Fruit fly (Drosophila melanogaster): ENCODE data around the gene CG44227.

CG44227 gene

DNA sequence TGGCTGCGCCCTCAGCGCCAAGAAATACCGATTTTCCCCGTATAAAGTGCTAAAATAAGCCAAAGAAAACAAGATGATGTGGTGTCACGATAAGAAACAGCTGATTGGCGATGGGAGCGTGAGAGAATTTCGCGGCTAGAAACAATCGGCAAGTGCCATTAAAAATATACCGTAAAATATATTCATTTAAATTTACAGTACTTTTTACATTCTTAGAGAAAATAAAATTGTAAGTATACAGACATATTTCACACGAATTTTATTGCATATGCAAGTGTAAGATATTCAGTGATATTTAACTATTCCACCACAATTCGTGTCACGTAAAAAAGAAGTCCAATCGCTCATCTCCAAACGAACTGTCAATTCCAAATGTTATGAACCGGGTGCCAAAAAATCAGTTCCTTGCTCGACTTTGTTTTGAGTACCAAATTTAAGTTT is 8.4 kb downstream of the CG44227 start, which contains the start of the genes Unc50, CG11755 and CG8043 (continued):
- TF ChIP-seq CG3995 (GFP tag; optimal IDR thresholded peaks at IDR 0.05) = peak; percentile 56
- peak; percentile 78 for TF ChIP-seq GATAe (GFP tag; conservative IDR thresholded peaks at IDR 0.05)
- TF ChIP-seq CG6791 (GFP tag; IDR thresholded peaks at IDR 0.05; ENCODE audit: partially characterized antibody) = peak; percentile 92
- TF ChIP-seq CG15479 (GFP tag; optimal IDR thresholded peaks at IDR 0.05) = no peak
- no peak for TF ChIP-seq Nf-YA (GFP tag; IDR thresholded peaks at IDR 0.05)
- TF ChIP-seq CG12391 (tag; optimal IDR thresholded peaks at IDR 0.05) = peak; percentile 87
- peak; percentile 75 for TF ChIP-seq CG10979 (tag; optimal IDR thresholded peaks at IDR 0.05)
- TF ChIP-seq dpn (GFP tag; optimal IDR thresholded peaks at IDR 0.05) = peak; percentile 78 to 84
- peak; percentile 64 for TF ChIP-seq CG8290 (GFP tag; optimal IDR thresholded peaks at IDR 0.05)
- TF ChIP-seq CG8290 (tag; optimal IDR thresholded peaks at IDR 0.05) = peak in 1 of 2 experiments; percentile 44
- peak; percentile 57 for TF ChIP-seq CG4820 (GFP tag; optimal IDR thresholded peaks at IDR 0.05)
- TF ChIP-seq lmd (GFP tag; IDR thresholded peaks at IDR 0.05) = peak; percentile 82
- peak; percentile 83 for TF ChIP-seq zen (tag; optimal IDR thresholded peaks at IDR 0.05)
- TF ChIP-seq CG12659 (GFP tag; optimal IDR thresholded peaks at IDR 0.05) = peak; percentile 86
- TF ChIP-seq Sox102F (GFP tag; optimal IDR thresholded peaks at IDR 0.05) = peak; percentile 67
- peak; percentile 31 for TF ChIP-seq CG17568 (GFP tag; optimal IDR thresholded peaks at IDR 0.05)
- peak; percentile 84 for TF ChIP-seq Hmr (GFP tag; optimal IDR thresholded peaks at IDR 0.05)
- peak; percentile 71 for TF ChIP-seq CG13624 (GFP tag; optimal IDR thresholded peaks at IDR 0.05)
- peak; percentile 87 for TF ChIP-seq Rfx (GFP tag; IDR thresholded peaks at IDR 0.05)
- peak; percentile 95 for TF ChIP-seq CG9932 (GFP tag; IDR thresholded peaks at IDR 0.05)
- peak; percentile 66 for TF ChIP-seq Hmx (GFP tag; optimal IDR thresholded peaks at IDR 0.05)
- TF ChIP-seq ind (GFP tag; optimal IDR thresholded peaks at IDR 0.05) = peak; percentile 83
- TF ChIP-seq CG12219 (GFP tag; optimal IDR thresholded peaks at IDR 0.05) = peak; percentile 35
- TF ChIP-seq CG11456 (GFP tag; IDR thresholded peaks at IDR 0.05) = peak; percentile 81
- TF ChIP-seq NC2α (GFP tag; optimal IDR thresholded peaks at IDR 0.05) = no peak
- TF ChIP-seq Sox100B (GFP tag; optimal IDR thresholded peaks at IDR 0.05) = peak; percentile 73
- TF ChIP-seq yki (optimal IDR thresholded peaks at IDR 0.05) = no peak
- peak; percentile 79 for TF ChIP-seq az2 (GFP tag; optimal IDR thresholded peaks at IDR 0.05)
- TF ChIP-seq CG30403 (GFP tag; optimal IDR thresholded peaks at IDR 0.05) = peak; percentile 90
- peak; percentile 31 for TF ChIP-seq CG4328 (GFP tag; optimal IDR thresholded peaks at IDR 0.05)
- peak; percentile 10 for TF ChIP-seq HmgD (GFP tag; optimal IDR thresholded peaks at IDR 0.05)
- peak; percentile 34 for TF ChIP-seq repo (GFP tag; optimal IDR thresholded peaks at IDR 0.05)
- TF ChIP-seq Awh (GFP tag; IDR thresholded peaks at IDR 0.05) = 0 out of 2 replicates have a peak, but pooled peaks have one; percentile 25
- TF ChIP-seq D19A (tag; optimal IDR thresholded peaks at IDR 0.05) = peak; percentile 69
- TF ChIP-seq CG17359 (tag; optimal IDR thresholded peaks at IDR 0.05) = peak; percentile 68
- peak; percentile 45 for TF ChIP-seq shn (GFP tag; optimal IDR thresholded peaks at IDR 0.05)
- TF ChIP-seq Scr (GFP tag; IDR thresholded peaks at IDR 0.05; ENCODE audit: partially characterized antibody) = peak; percentile 99
- TF ChIP-seq abd-A (tag; optimal IDR thresholded peaks at IDR 0.05) = no peak
- TF ChIP-seq fd102C (GFP tag; optimal IDR thresholded peaks at IDR 0.05) = peak; percentile 15
- peak; percentile 53 for TF ChIP-seq Bteb2 (GFP tag; optimal IDR thresholded peaks at IDR 0.05)

DNA sequence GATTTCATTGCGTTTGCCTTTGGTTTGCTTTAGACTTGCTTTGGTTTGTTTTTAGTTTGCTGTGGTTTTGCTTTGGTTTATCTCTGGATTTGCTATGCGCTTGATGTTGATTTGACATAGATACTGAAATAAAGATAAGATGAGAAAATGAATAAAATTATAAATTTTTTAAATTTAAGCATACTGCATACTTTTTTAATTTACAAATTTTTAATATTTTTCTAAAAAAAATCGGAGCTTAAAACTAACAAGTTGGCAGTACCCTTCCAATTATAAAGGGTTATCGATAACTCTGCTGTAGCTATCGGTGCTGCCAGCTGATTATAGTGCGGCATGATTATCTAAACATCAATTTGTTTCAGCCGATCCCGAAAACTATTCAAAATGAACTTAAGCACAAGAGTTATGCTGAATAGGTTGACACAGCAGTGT is 11.2 kb downstream of the CG44227 start, which contains the start of gene mRpL19:
Gene mRpL19 (plus strand): TSS at position 307 of the 432 bp plus-strand sequence.
- TF ChIP-seq stwl (tag; optimal IDR thresholded peaks at IDR 0.05) = peak; percentile 78
- no peak for TF ChIP-seq Rfx (GFP tag; IDR thresholded peaks at IDR 0.05)
- no peak for TF ChIP-seq tup (GFP tag; optimal IDR thresholded peaks at IDR 0.05)
- peak; percentile 75 for TF ChIP-seq Dll (GFP tag; IDR thresholded peaks at IDR 0.05; ENCODE audit: partially characterized antibody)
- no peak for TF ChIP-seq tin (GFP tag; optimal IDR thresholded peaks at IDR 0.05)
- TF ChIP-seq eyg (GFP tag; optimal IDR thresholded peaks at IDR 0.05) = no peak
- TF ChIP-seq CG30020 (tag; optimal IDR thresholded peaks at IDR 0.05) = peak; percentile 60
- no peak for TF ChIP-seq CG42726 (GFP tag; IDR thresholded peaks at IDR 0.05; ENCODE audit: partially characterized antibody)
- peak; percentile 60 for TF ChIP-seq CG11504 (tag; optimal IDR thresholded peaks at IDR 0.05)
- no peak for TF ChIP-seq CG6272 (GFP tag; IDR thresholded peaks at IDR 0.05)
- no peak for TF ChIP-seq CG10321 (GFP tag; IDR thresholded peaks at IDR 0.05)
- TF ChIP-seq mld (GFP tag; IDR thresholded peaks at IDR 0.05; ENCODE audit: partially characterized antibody) = 0 out of 3 replicates have a peak, but pooled peaks have one; percentile 30
- no peak for TF ChIP-seq fd3F (GFP tag; optimal IDR thresholded peaks at IDR 0.05)
- TF ChIP-seq CG18262 (tag; optimal IDR thresholded peaks at IDR 0.05) = peak; percentile 63
